Fruit fly (Drosophila melanogaster) whole organism, embryonic: ENCODE data around the gene CG17660.

Source experiments
- ATbp ChIP-seq: fragments of 200-800 bp; sonication (Bioruptor generic); optimal IDR thresholded peaks from 2 replicates; lab custom pipeline; 2017; ENCODE audit warnings: missing biosample characterization, mild to moderate bottlenecking, missing genetic modification characterization, missing genetic modification reagents
- Bgb ChIP-seq: fragments of 200-800 bp; sonication (Bioruptor generic); IDR thresholded peaks from 2 replicates; pipeline ENCODE4 v1.3.6; 2022; ENCODE audit warnings: missing biosample characterization, missing genetic modification characterization; ENCODE audit not compliant: partially characterized antibody
- CG10321 ChIP-seq: fragments of 200-800 bp; sonication (Bioruptor generic); IDR thresholded peaks from 2 replicates; pipeline ENCODE4 v1.3.6; 2022; ENCODE audit warnings: missing biosample characterization, missing genetic modification characterization
- CG12391 ChIP-seq: fragments of 200-800 bp; sonication (Bioruptor generic); optimal IDR thresholded peaks from 3 replicates; lab custom pipeline; 2018; ENCODE audit warnings: missing biosample characterization, mild to moderate bottlenecking, missing genetic modification characterization, moderate library complexity
- CG12659 ChIP-seq: fragments of 200-800 bp; sonication (Bioruptor generic); optimal IDR thresholded peaks from 3 replicates; lab custom pipeline; 2017; ENCODE audit warnings: mild to moderate bottlenecking, missing biosample characterization, missing genetic modification reagents, missing genetic modification characterization
- CG14710 ChIP-seq: fragments of 200-800 bp; sonication (Bioruptor generic); optimal IDR thresholded peaks from 3 replicates; lab custom pipeline; 2019; ENCODE audit warnings: missing biosample characterization, mild to moderate bottlenecking, missing genetic modification characterization, moderate library complexity
- CG15073 ChIP-seq: fragments of 200-800 bp; sonication (Bioruptor generic); optimal IDR thresholded peaks from 2 replicates; lab custom pipeline; 2016; ENCODE audit warnings: missing biosample characterization, missing genetic modification characterization
- CG15696 ChIP-seq: fragments of 200-800 bp; sonication (Bioruptor generic); optimal IDR thresholded peaks from 2 replicates; lab custom pipeline; 2019; ENCODE audit warnings: missing biosample characterization, mild to moderate bottlenecking, missing genetic modification characterization, moderate library complexity
- CG16813 ChIP-seq: fragments of 200-800 bp; sonication (Bioruptor generic); IDR thresholded peaks from 3 replicates; pipeline ENCODE4 v1.3.6; 2022; ENCODE audit warnings: missing biosample characterization, missing genetic modification characterization; ENCODE audit not compliant: partially characterized antibody
- CG16815 ChIP-seq: fragments of 200-800 bp; sonication (Bioruptor generic); optimal IDR thresholded peaks from 3 replicates; lab custom pipeline; 2017; ENCODE audit warnings: missing biosample characterization, mild to moderate bottlenecking, missing genetic modification characterization
- CG17802 ChIP-seq: fragments of 200-800 bp; sonication (Bioruptor generic); optimal IDR thresholded peaks from 2 replicates; lab custom pipeline; 2018; ENCODE audit warnings: missing biosample characterization, mild to moderate bottlenecking, missing genetic modification characterization, moderate library complexity
- CG1792 ChIP-seq: fragments of 200-800 bp; sonication (Bioruptor generic); optimal IDR thresholded peaks from 2 replicates; lab custom pipeline; 2016; ENCODE audit warnings: missing biosample characterization, missing genetic modification characterization
- CG18476 ChIP-seq: fragments of 200-800 bp; sonication (Bioruptor generic); optimal IDR thresholded peaks from 2 replicates; lab custom pipeline; 2016; ENCODE audit warnings: missing biosample characterization, mild to moderate bottlenecking, missing genetic modification characterization
- CG18619 ChIP-seq: fragments of 200-800 bp; sonication (Bioruptor generic); optimal IDR thresholded peaks from 3 replicates; lab custom pipeline; 2017; ENCODE audit warnings: missing biosample characterization, mild to moderate bottlenecking, missing genetic modification characterization
- CG2678 ChIP-seq: fragments of 200-800 bp; sonication (Bioruptor generic); optimal IDR thresholded peaks from 3 replicates; lab custom pipeline; 2019; ENCODE audit warnings: missing biosample characterization, mild to moderate bottlenecking, missing genetic modification characterization, moderate library complexity
- CG2889 ChIP-seq: fragments of 200-800 bp; sonication (Bioruptor generic); IDR thresholded peaks from 3 replicates; pipeline ENCODE4 v1.3.6; 2022; ENCODE audit warnings: missing biosample characterization, missing genetic modification characterization
- CG3065 ChIP-seq: fragments of 200-800 bp; sonication (Bioruptor generic); optimal IDR thresholded peaks from 2 replicates; lab custom pipeline; 2016; ENCODE audit warnings: missing biosample characterization, missing genetic modification characterization
- CG3407 ChIP-seq: fragments of 200-800 bp; sonication (Bioruptor generic); optimal IDR thresholded peaks from 2 replicates; lab custom pipeline; 2018; ENCODE audit warnings: missing biosample characterization, mild to moderate bottlenecking, missing genetic modification characterization
- CG3726 ChIP-seq: fragments of 200-800 bp; sonication (Bioruptor generic); IDR thresholded peaks from 3 replicates; pipeline ENCODE4, ENCODE4 v1.3.6; 2022; ENCODE audit warnings: missing biosample characterization, missing genetic modification characterization
- CG3995 ChIP-seq: fragments of 200-800 bp; sonication (Bioruptor generic); optimal IDR thresholded peaks from 3 replicates; lab custom pipeline; 2016; ENCODE audit warnings: missing biosample characterization, missing genetic modification characterization
- CG4424 ChIP-seq: fragments of 200-800 bp; sonication (Bioruptor generic); optimal IDR thresholded peaks from 3 replicates; lab custom pipeline; 2016; ENCODE audit warnings: missing biosample characterization, missing genetic modification characterization
- CG6689 ChIP-seq: fragments of 200-800 bp; sonication (Bioruptor generic); IDR thresholded peaks from 2 replicates; pipeline ENCODE4 v1.3.6; 2022; ENCODE audit warnings: missing biosample characterization, missing genetic modification characterization
- CG7928 ChIP-seq: fragments of 200-800 bp; sonication (Bioruptor generic); optimal IDR thresholded peaks from 2 replicates; lab custom pipeline; 2017; ENCODE audit warnings: missing biosample characterization, mild to moderate bottlenecking, missing genetic modification characterization
- CG8290 ChIP-seq, 3 experiments: fragments of 200-800 bp; sonication (Bioruptor generic); optimal IDR thresholded peaks; 2 replicates each; lab custom pipeline; 2016 to 2019; ENCODE audit warnings: missing biosample characterization in 3 of 3, missing genetic modification characterization in 3 of 3, mild to moderate bottlenecking in 2 of 3, moderate library complexity in 1 of 3
- Dek ChIP-seq: fragments of 200-800 bp; sonication (Bioruptor generic); optimal IDR thresholded peaks from 3 replicates; lab custom pipeline; 2019; ENCODE audit warnings: missing biosample characterization, mild to moderate bottlenecking, missing genetic modification characterization, moderate library complexity
- HHEX ChIP-seq: fragments of 200-800 bp; sonication (Bioruptor generic); optimal IDR thresholded peaks from 3 replicates; lab custom pipeline; 2017; ENCODE audit warnings: missing biosample characterization, mild to moderate bottlenecking, missing genetic modification characterization, missing genetic modification reagents
- Hand ChIP-seq: fragments of 200-800 bp; sonication (Bioruptor generic); optimal IDR thresholded peaks from 2 replicates; lab custom pipeline; 2017; ENCODE audit warnings: mild to moderate bottlenecking, missing biosample characterization, missing genetic modification reagents, missing genetic modification characterization
- Jarid2 ChIP-seq: fragments of 200-800 bp; sonication (Bioruptor generic); optimal IDR thresholded peaks from 3 replicates; lab custom pipeline; 2017; ENCODE audit warnings: mild to moderate bottlenecking, missing biosample characterization, missing genetic modification reagents, missing genetic modification characterization
- NK7.1 ChIP-seq: fragments of 200-800 bp; sonication (Bioruptor generic); optimal IDR thresholded peaks from 3 replicates; lab custom pipeline; 2016; ENCODE audit warnings: missing biosample characterization, missing genetic modification characterization
- Nf-YB ChIP-seq: fragments of 200-800 bp; sonication (Bioruptor generic); optimal IDR thresholded peaks from 3 replicates; lab custom pipeline; 2019; ENCODE audit warnings: missing biosample characterization, mild to moderate bottlenecking, missing genetic modification characterization, moderate library complexity
- Poxn ChIP-seq: fragments of 200-800 bp; sonication (Bioruptor generic); IDR thresholded peaks from 2 replicates; pipeline ENCODE4 v1.3.6; 2022; ENCODE audit warnings: missing biosample characterization, missing genetic modification characterization
- ab ChIP-seq: fragments of 200-800 bp; sonication (Bioruptor generic); optimal IDR thresholded peaks from 2 replicates; lab custom pipeline; 2016; ENCODE audit warnings: missing biosample characterization, missing genetic modification characterization
- chn ChIP-seq: fragments of 200-800 bp; sonication (Bioruptor generic); optimal IDR thresholded peaks from 2 replicates; lab custom pipeline; 2016; ENCODE audit warnings: missing biosample characterization, missing genetic modification characterization
- danr ChIP-seq: fragments of 200-800 bp; sonication (Bioruptor generic); IDR thresholded peaks from 2 replicates; pipeline ENCODE4 v1.3.6; 2022; ENCODE audit warnings: missing biosample characterization, missing genetic modification characterization
- dati ChIP-seq: fragments of 200-800 bp; sonication (Bioruptor generic); IDR thresholded peaks from 2 replicates; pipeline ENCODE4 v1.3.6; 2022; ENCODE audit warnings: missing biosample characterization, missing genetic modification characterization
- dimm ChIP-seq: fragments of 200-800 bp; sonication (Bioruptor generic); IDR thresholded peaks from 2 replicates; pipeline ENCODE4 v1.3.6; 2022; ENCODE audit warnings: missing biosample characterization, missing genetic modification characterization
- dysf ChIP-seq: fragments of 200-800 bp; sonication (Bioruptor generic); IDR thresholded peaks from 3 replicates; pipeline ENCODE4 v1.3.6; 2022; ENCODE audit warnings: missing biosample characterization, missing genetic modification characterization
- en ChIP-seq: fragments of 200-800 bp; sonication (Bioruptor generic); optimal IDR thresholded peaks from 2 replicates; lab custom pipeline; 2016; ENCODE audit warnings: missing biosample characterization, missing genetic modification characterization
- fru ChIP-seq: fragments of >200 bp; optimal IDR thresholded peaks from 2 replicates; lab custom pipeline; 2017
- ken ChIP-seq: fragments of 200-800 bp; sonication (Bioruptor generic); IDR thresholded peaks from 3 replicates; pipeline ENCODE4 v1.3.6; 2022; ENCODE audit warnings: missing biosample characterization, missing genetic modification characterization
- lmd ChIP-seq: fragments of 200-800 bp; sonication (Bioruptor generic); IDR thresholded peaks from 2 replicates; pipeline ENCODE4 v1.3.6; 2022; ENCODE audit warnings: missing biosample characterization, missing genetic modification characterization
- nau ChIP-seq: fragments of 200-800 bp; sonication (Bioruptor generic); optimal IDR thresholded peaks from 3 replicates; lab custom pipeline; 2017; ENCODE audit warnings: missing biosample characterization, mild to moderate bottlenecking, missing genetic modification characterization, missing genetic modification reagents
- nmo ChIP-seq: fragments of 200-800 bp; sonication (Bioruptor generic); optimal IDR thresholded peaks from 2 replicates; lab custom pipeline; 2018; ENCODE audit warnings: missing biosample characterization, mild to moderate bottlenecking, missing genetic modification characterization, moderate library complexity
- phol ChIP-seq: fragments of 200-800 bp; sonication (Bioruptor generic); optimal IDR thresholded peaks from 3 replicates; lab custom pipeline; 2018; ENCODE audit warnings: missing biosample characterization, mild to moderate bottlenecking, missing genetic modification characterization, moderate library complexity
- psq ChIP-seq: fragments of 200-800 bp; sonication (Bioruptor generic); optimal IDR thresholded peaks from 2 replicates; lab custom pipeline; 2017; ENCODE audit warnings: missing biosample characterization, missing genetic modification characterization
- tap ChIP-seq: fragments of 200-800 bp; optimal IDR thresholded peaks from 3 replicates; lab custom pipeline; 2019; ENCODE audit warnings: missing biosample characterization, mild to moderate bottlenecking, missing genetic modification characterization, moderate library complexity
- tgo ChIP-seq: fragments of 200-800 bp; sonication (Bioruptor generic); IDR thresholded peaks from 3 replicates; pipeline ENCODE4 v1.3.6; 2022; ENCODE audit warnings: missing biosample characterization, missing genetic modification characterization
- toy ChIP-seq: fragments of 200-800 bp; sonication (Bioruptor generic); IDR thresholded peaks from 2 replicates; pipeline ENCODE4 v1.3.6; 2022; ENCODE audit warnings: missing biosample characterization, missing genetic modification characterization
- ttk ChIP-seq: fragments of 200-800 bp; sonication (Bioruptor generic); IDR thresholded peaks from 2 replicates; pipeline ENCODE4 v2.1.2; 2022; ENCODE audit warnings: missing biosample characterization, missing genetic modification characterization
- tx ChIP-seq: fragments of 200-800 bp; sonication (Bioruptor generic); optimal IDR thresholded peaks from 2 replicates; lab custom pipeline; 2016; ENCODE audit warnings: missing biosample characterization, missing genetic modification characterization

CG17660 gene

dm6 chr2L:1737057-1737581 is 26.9 kb upstream of the CG17660 start (continued):
- TF ChIP-seq CG4424 (GFP tag; lab: Kevin White, UChicago), result peak; percentile 88
- peak; percentile 52 for TF ChIP-seq CG17802 (tag; lab: Kevin White, UChicago)
- peak; percentile 68 for TF ChIP-seq CG15073 (GFP tag; lab: Kevin White, UChicago)
- TF ChIP-seq phol, result peak; percentile 91
- TF ChIP-seq CG16813 (GFP tag; lab: Robert Waterston, UW), result no peak
- TF ChIP-seq dysf (GFP tag; lab: Robert Waterston, UW), result peak; percentile 85
- TF ChIP-seq NK7.1, result peak; percentile 72
- TF ChIP-seq psq (GFP tag; lab: Kevin White, UChicago), result peak; percentile 73
- peak; percentile 90 for TF ChIP-seq CG6689
- TF ChIP-seq HHEX (GFP tag; lab: Kevin White, UChicago), result peak; percentile 78
- TF ChIP-seq CG14710 (tag; lab: Kevin White, UChicago), result peak; percentile 77
- peak; percentile 86 for TF ChIP-seq tgo (GFP tag; lab: Robert Waterston, UW)
- TF ChIP-seq nau (GFP tag; lab: Kevin White, UChicago), result peak; percentile 86
- peak; percentile 92 for TF ChIP-seq lmd (GFP tag; lab: Robert Waterston, UW)
- peak; percentile 69 for TF ChIP-seq dati (GFP tag; lab: Robert Waterston, UW)
- TF ChIP-seq chn (GFP tag; lab: Kevin White, UChicago), result peak; percentile 93
- TF ChIP-seq Dek (tag; lab: Kevin White, UChicago), result peak; percentile 73
- peak; percentile 86 for TF ChIP-seq ttk
- peak; percentile 83 for TF ChIP-seq ab (GFP tag; lab: Kevin White, UChicago)
- TF ChIP-seq CG16815 (GFP tag; lab: Kevin White, UChicago), result peak; percentile 90
- peak; percentile 57 for TF ChIP-seq CG15696 (tag; lab: Kevin White, UChicago)
- TF ChIP-seq Poxn (GFP tag; lab: Robert Waterston, UW), result peak; percentile 66
- peak; percentile 64 for TF ChIP-seq en (GFP tag; lab: Kevin White, UChicago)
- peak; percentile 48 for TF ChIP-seq CG7928 (GFP tag; lab: Kevin White, UChicago)
- peak; percentile 89 for TF ChIP-seq CG18619
- TF ChIP-seq fru (lab: Kevin White, UChicago), result no peak
- peak; percentile 39 for TF ChIP-seq tap (tag; lab: Kevin White, UChicago)
- peak; percentile 79 for TF ChIP-seq CG2889
- 0 out of 2 replicates have a peak, but pooled peaks have one; percentile 49 for TF ChIP-seq Bgb (GFP tag; lab: Robert Waterston, UW)
- TF ChIP-seq CG3995 (GFP tag; lab: Kevin White, UChicago), result peak; percentile 48
- TF ChIP-seq toy (GFP tag; lab: Robert Waterston, UW), result peak; percentile 54
- TF ChIP-seq Jarid2 (GFP tag; lab: Kevin White, UChicago), result peak; percentile 96
- TF ChIP-seq ken, result peak; percentile 82; the same call in 2 of the 3 replicates
- peak; percentile 88 for TF ChIP-seq CG2678 (tag; lab: Kevin White, UChicago)
- peak; percentile 78 for TF ChIP-seq CG3407 (GFP tag; lab: Kevin White, UChicago)
- TF ChIP-seq CG1792 (GFP tag; lab: Kevin White, UChicago), result peak; percentile 74
- peak; percentile 59; the same call in 2 of the 3 replicates for TF ChIP-seq CG3726 (GFP tag; lab: Robert Waterston, UW)
- peak; percentile 60 for TF ChIP-seq CG8290 (GFP tag; optimal IDR thresholded peaks at IDR 0.05; lab: Kevin White, UChicago)
- TF ChIP-seq CG8290 (tag; optimal IDR thresholded peaks at IDR 0.05; lab: Kevin White, UChicago), result peak in 1 of 2 experiments; percentile 44
- peak; percentile 91 for TF ChIP-seq CG12391 (tag; lab: Kevin White, UChicago)
- TF ChIP-seq CG10321 (GFP tag; lab: Robert Waterston, UW), result no peak
- peak; percentile 70 for TF ChIP-seq danr
- peak; percentile 86 for TF ChIP-seq tx
- no peak for TF ChIP-seq dimm
- peak; percentile 84 for TF ChIP-seq CG12659 (GFP tag; lab: Kevin White, UChicago)
- peak; percentile 92 for TF ChIP-seq ATbp (GFP tag; lab: Kevin White, UChicago)
- TF ChIP-seq Hand, result peak; percentile 14
- peak; percentile 53 for TF ChIP-seq CG3065 (GFP tag; lab: Kevin White, UChicago)
- peak; percentile 93 for TF ChIP-seq nmo (GFP tag; lab: Kevin White, UChicago)
- TF ChIP-seq Nf-YB (GFP tag; lab: Kevin White, UChicago), result peak; percentile 65
- peak; percentile 79 for TF ChIP-seq CG18476 (GFP tag; lab: Kevin White, UChicago)
